Fruit fly (Drosophila melanogaster) whole organism, embryonic: ENCODE measurements around the gene Rpn1.

Experiments used
- Ada2b ChIP-seq: fragments of 200-800 bp; sonication (Bioruptor generic); IDR thresholded peaks from 2 replicates; pipeline ENCODE4 v1.3.6; 2022; ENCODE audit warnings: missing biosample characterization, missing genetic modification characterization
- BEAF-32 ChIP-seq: fragments of 200-800 bp; sonication (Bioruptor generic); optimal IDR thresholded peaks from 3 replicates; lab custom pipeline; 2017; ENCODE audit warnings: missing biosample characterization, missing genetic modification characterization, mild to moderate bottlenecking, moderate library complexity, missing genetic modification reagents
- CG10209 ChIP-seq: fragments of 200-800 bp; sonication (Bioruptor generic); optimal IDR thresholded peaks from 3 replicates; lab custom pipeline; 2017; ENCODE audit warnings: missing biosample characterization, mild to moderate bottlenecking, missing genetic modification characterization, missing genetic modification reagents
- CG10543 ChIP-seq: fragments of 200-800 bp; sonication (Bioruptor generic); optimal IDR thresholded peaks from 3 replicates; lab custom pipeline; 2017; ENCODE audit warnings: missing biosample characterization, mild to moderate bottlenecking, missing genetic modification characterization, moderate library complexity
- CG11398 ChIP-seq: fragments of 200-800 bp; sonication (Bioruptor generic); optimal IDR thresholded peaks from 2 replicates; lab custom pipeline; 2016; ENCODE audit warnings: missing biosample characterization, missing genetic modification characterization
- CG11723 ChIP-seq: fragments of 200-800 bp; sonication (Bioruptor generic); optimal IDR thresholded peaks from 2 replicates; lab custom pipeline; 2017; ENCODE audit warnings: missing biosample characterization, mild to moderate bottlenecking, missing genetic modification characterization
- CG12391 ChIP-seq: fragments of 200-800 bp; sonication (Bioruptor generic); optimal IDR thresholded peaks from 3 replicates; lab custom pipeline; 2018; ENCODE audit warnings: missing biosample characterization, mild to moderate bottlenecking, missing genetic modification characterization, moderate library complexity
- CG12659 ChIP-seq: fragments of 200-800 bp; sonication (Bioruptor generic); optimal IDR thresholded peaks from 3 replicates; lab custom pipeline; 2017; ENCODE audit warnings: mild to moderate bottlenecking, missing biosample characterization, missing genetic modification reagents, missing genetic modification characterization
- CG15011 ChIP-seq: fragments of 200-800 bp; sonication (Bioruptor generic); optimal IDR thresholded peaks from 3 replicates; lab custom pipeline; 2018; ENCODE audit warnings: missing biosample characterization, mild to moderate bottlenecking, missing genetic modification characterization
- CG16813 ChIP-seq: fragments of 200-800 bp; sonication (Bioruptor generic); IDR thresholded peaks from 3 replicates; pipeline ENCODE4 v1.3.6; 2022; ENCODE audit warnings: missing biosample characterization, missing genetic modification characterization; ENCODE audit not compliant: partially characterized antibody
- CG17359 ChIP-seq: fragments of 200-800 bp; sonication (Bioruptor generic); optimal IDR thresholded peaks from 3 replicates; lab custom pipeline; 2018; ENCODE audit warnings: missing biosample characterization, mild to moderate bottlenecking, missing genetic modification characterization, moderate library complexity
- CG17802 ChIP-seq: fragments of 200-800 bp; sonication (Bioruptor generic); optimal IDR thresholded peaks from 2 replicates; lab custom pipeline; 2018; ENCODE audit warnings: missing biosample characterization, mild to moderate bottlenecking, missing genetic modification characterization, moderate library complexity
- CG17912 ChIP-seq: fragments of 200-800 bp; sonication (Bioruptor generic); optimal IDR thresholded peaks from 2 replicates; lab custom pipeline; 2018; ENCODE audit warnings: missing biosample characterization, mild to moderate bottlenecking, missing genetic modification characterization
- CG18011 ChIP-seq: fragments of 200-800 bp; sonication (Bioruptor generic); optimal IDR thresholded peaks from 2 replicates; lab custom pipeline; 2017; ENCODE audit warnings: missing biosample characterization, missing genetic modification characterization, mild to moderate bottlenecking, moderate library complexity, missing genotype
- CG33557 ChIP-seq: fragments of 200-800 bp; sonication (Bioruptor generic); optimal IDR thresholded peaks from 2 replicates; lab custom pipeline; 2019; ENCODE audit warnings: missing biosample characterization, mild to moderate bottlenecking, missing genetic modification characterization, moderate library complexity
- CG6765 ChIP-seq: fragments of 200-800 bp; sonication (Bioruptor generic); optimal IDR thresholded peaks from 3 replicates; lab custom pipeline; 2017; ENCODE audit warnings: missing biosample characterization, mild to moderate bottlenecking, missing genetic modification characterization
- CG7963 ChIP-seq: fragments of 200-800 bp; sonication (Bioruptor generic); IDR thresholded peaks from 3 replicates; pipeline ENCODE4 v1.3.6; 2022; ENCODE audit warnings: missing biosample characterization, missing genetic modification characterization; ENCODE audit not compliant: partially characterized antibody
- CG9797 ChIP-seq: fragments of 200-800 bp; sonication (Bioruptor generic); optimal IDR thresholded peaks from 3 replicates; lab custom pipeline; 2018; ENCODE audit warnings: missing biosample characterization, mild to moderate bottlenecking, missing genetic modification characterization
- CG9932 ChIP-seq: fragments of 200-800 bp; sonication (Bioruptor generic); IDR thresholded peaks from 2 replicates; pipeline ENCODE4 v1.3.6; 2022; ENCODE audit warnings: missing biosample characterization, missing genetic modification characterization
- Camta ChIP-seq: fragments of 200-800 bp; sonication (Bioruptor generic); optimal IDR thresholded peaks from 2 replicates; lab custom pipeline; 2016; ENCODE audit warnings: missing biosample characterization, missing genetic modification characterization
- CrebB ChIP-seq: fragments of 200-800 bp; sonication (Bioruptor generic); optimal IDR thresholded peaks from 3 replicates; lab custom pipeline; 2018; ENCODE audit warnings: missing biosample characterization, mild to moderate bottlenecking, missing genetic modification characterization
- Dad ChIP-seq: fragments of 200-800 bp; sonication (Bioruptor generic); optimal IDR thresholded peaks from 3 replicates; lab custom pipeline; 2016; ENCODE audit warnings: missing biosample characterization, missing genetic modification characterization
- Dek ChIP-seq: fragments of 200-800 bp; sonication (Bioruptor generic); optimal IDR thresholded peaks from 3 replicates; lab custom pipeline; 2019; ENCODE audit warnings: missing biosample characterization, mild to moderate bottlenecking, missing genetic modification characterization, moderate library complexity
- ERR ChIP-seq: fragments of 200-800 bp; sonication (Bioruptor generic); optimal IDR thresholded peaks from 2 replicates; lab custom pipeline; 2016; ENCODE audit warnings: missing biosample characterization, missing genetic modification characterization
- Fer3 ChIP-seq: fragments of 200-800 bp; sonication (Bioruptor generic); optimal IDR thresholded peaks from 2 replicates; lab custom pipeline; 2018; ENCODE audit warnings: missing biosample characterization, mild to moderate bottlenecking, missing genetic modification characterization, moderate library complexity
- Hmx ChIP-seq: fragments of 200-800 bp; sonication (Bioruptor generic); optimal IDR thresholded peaks from 2 replicates; lab custom pipeline; 2016; ENCODE audit warnings: missing biosample characterization, missing genetic modification characterization
- Nf-YA ChIP-seq: fragments of 200-800 bp; sonication (Bioruptor generic); IDR thresholded peaks from 2 replicates; pipeline ENCODE4 v1.3.6; 2022; ENCODE audit warnings: missing biosample characterization, missing genetic modification characterization
- Oli ChIP-seq: fragments of 200-800 bp; sonication (Bioruptor generic); optimal IDR thresholded peaks from 2 replicates; lab custom pipeline; 2018; ENCODE audit warnings: missing biosample characterization, mild to moderate bottlenecking, missing genetic modification characterization, moderate library complexity
- Opbp ChIP-seq: fragments of 200-800 bp; sonication (Bioruptor generic); IDR thresholded peaks from 3 replicates; pipeline ENCODE4 v1.3.6; 2022; ENCODE audit warnings: missing biosample characterization, missing genetic modification characterization; ENCODE audit not compliant: partially characterized antibody
- Pdp1 ChIP-seq, 2 experiments: fragments of 200-800 bp; sonication (Bioruptor generic); optimal IDR thresholded peaks; 3 replicates each; lab custom pipeline; 2016; ENCODE audit warnings: missing biosample characterization in 2 of 2, missing genetic modification characterization in 2 of 2, mild to moderate bottlenecking in 1 of 2, moderate library complexity in 1 of 2
- Poxn ChIP-seq: fragments of 200-800 bp; sonication (Bioruptor generic); IDR thresholded peaks from 2 replicates; pipeline ENCODE4 v1.3.6; 2022; ENCODE audit warnings: missing biosample characterization, missing genetic modification characterization
- Ssrp ChIP-seq: fragments of 200-800 bp; sonication (Bioruptor generic); optimal IDR thresholded peaks from 2 replicates; lab custom pipeline; 2018; ENCODE audit warnings: missing biosample characterization, mild to moderate bottlenecking, missing genetic modification characterization, moderate library complexity
- Xrp1 ChIP-seq: fragments of 200-800 bp; sonication (Bioruptor generic); IDR thresholded peaks from 2 replicates; pipeline ENCODE4 v1.3.6; 2022; ENCODE audit warnings: missing biosample characterization, missing genetic modification characterization
- cad ChIP-seq: fragments of >200 bp; optimal IDR thresholded peaks from 2 replicates; lab custom pipeline; 2017; ENCODE audit warnings: missing biosample characterization, missing genetic modification characterization
- chinmo ChIP-seq: fragments of 200-800 bp; sonication (Bioruptor generic); IDR thresholded peaks from 4 replicates; pipeline ENCODE4 v1.3.6; 2022; ENCODE audit warnings: missing biosample characterization, missing genetic modification characterization; ENCODE audit not compliant: partially characterized antibody
- ci ChIP-seq: fragments of 200-800 bp; sonication (Bioruptor generic); IDR thresholded peaks from 3 replicates; pipeline ENCODE4 v1.3.6; 2022; ENCODE audit warnings: missing biosample characterization, missing genetic modification characterization
- da ChIP-seq: fragments of 200-800 bp; sonication (Bioruptor generic); optimal IDR thresholded peaks from 2 replicates; lab custom pipeline; 2016; ENCODE audit warnings: missing biosample characterization, missing genetic modification characterization
- dm ChIP-seq: fragments of 200-800 bp; sonication (Bioruptor generic); optimal IDR thresholded peaks from 3 replicates; lab custom pipeline; 2016; ENCODE audit warnings: missing biosample characterization, missing genetic modification characterization
- dmrt11E ChIP-seq: fragments of 200-800 bp; sonication (Bioruptor generic); optimal IDR thresholded peaks from 3 replicates; lab custom pipeline; 2018; ENCODE audit warnings: missing biosample characterization, mild to moderate bottlenecking, missing genetic modification characterization, moderate library complexity
- gro ChIP-seq: fragments of 200-800 bp; sonication (Bioruptor generic); optimal IDR thresholded peaks from 2 replicates; lab custom pipeline; 2016; ENCODE audit warnings: missing biosample characterization, missing genetic modification characterization
- hbn ChIP-seq: fragments of 200-800 bp; sonication (Bioruptor generic); IDR thresholded peaks from 2 replicates; pipeline ENCODE4 v1.3.6; 2022; ENCODE audit warnings: missing biosample characterization, missing genetic modification characterization; ENCODE audit not compliant: partially characterized antibody
- her ChIP-seq: fragments of 200-800 bp; sonication (Bioruptor generic); optimal IDR thresholded peaks from 2 replicates; lab custom pipeline; 2016; ENCODE audit warnings: missing biosample characterization, missing genetic modification characterization
- lbe ChIP-seq: fragments of 200-800 bp; sonication (Bioruptor generic); optimal IDR thresholded peaks from 2 replicates; lab custom pipeline; 2016; ENCODE audit warnings: missing biosample characterization, mild to moderate bottlenecking, missing genetic modification characterization
- nerfin-2 ChIP-seq: fragments of 200-800 bp; sonication (Bioruptor generic); IDR thresholded peaks from 2 replicates; pipeline ENCODE4 v1.3.6; 2022; ENCODE audit warnings: missing biosample characterization, missing genetic modification characterization; ENCODE audit not compliant: partially characterized antibody
- onecut ChIP-seq: fragments of 200-800 bp; sonication (Bioruptor generic); IDR thresholded peaks from 2 replicates; pipeline ENCODE4 v1.3.6; 2022; ENCODE audit warnings: missing biosample characterization, missing genetic modification characterization
- sd ChIP-seq: fragments of 200-800 bp; sonication (Bioruptor generic); optimal IDR thresholded peaks from 3 replicates; lab custom pipeline; 2018; ENCODE audit warnings: missing biosample characterization, mild to moderate bottlenecking, missing genetic modification characterization, moderate library complexity
- slbo ChIP-seq: fragments of 200-800 bp; sonication (Bioruptor generic); IDR thresholded peaks from 2 replicates; pipeline ENCODE4 v1.3.6; 2022; ENCODE audit warnings: missing biosample characterization, missing genetic modification characterization
- stc ChIP-seq: fragments of 200-800 bp; sonication (Bioruptor generic); IDR thresholded peaks from 2 replicates; pipeline ENCODE4 v1.3.6; 2022; ENCODE audit warnings: missing biosample characterization, missing genetic modification characterization
- sug ChIP-seq: fragments of 200-800 bp; optimal IDR thresholded peaks from 2 replicates; lab custom pipeline; 2019; ENCODE audit warnings: missing biosample characterization, mild to moderate bottlenecking, missing genetic modification characterization, moderate library complexity
- trem ChIP-seq: fragments of 200-800 bp; optimal IDR thresholded peaks from 3 replicates; lab custom pipeline; 2019; ENCODE audit warnings: missing biosample characterization, mild to moderate bottlenecking, missing genetic modification characterization, moderate library complexity

Gene Rpn1

dm6 chr3L:19872465-19872883, 42.4 kb upstream of the Rpn1 start (continued):
- TF ChIP-seq CG33557 (GFP tag; lab: Kevin White, UChicago) (no peak), CG11398 (GFP tag; lab: Kevin White, UChicago) (no peak), Oli (tag; lab: Kevin White, UChicago) (no peak), Ssrp (tag; lab: Kevin White, UChicago) (no peak), CG12659 (GFP tag; lab: Kevin White, UChicago) (peak; percentile 1), Dek (tag; lab: Kevin White, UChicago) (no peak), Pdp1 (GFP tag; optimal IDR thresholded peaks at IDR 0.05; lab: Kevin White, UChicago) (peak in 1 of 2 experiments; percentile 21), Camta (GFP tag; lab: Kevin White, UChicago) (no peak), sug (tag; lab: Kevin White, UChicago) (peak; percentile 88), CG10543 (GFP tag; lab: Kevin White, UChicago) (peak; percentile 71), stc (GFP tag; lab: Robert Waterston, UW) (no peak), dm (no peak), CG15011 (GFP tag; lab: Kevin White, UChicago) (no peak), CG7963 (GFP tag; lab: Robert Waterston, UW) (no peak), chinmo (no peak), nerfin-2 (no peak), BEAF-32 (GFP tag; lab: Kevin White, UChicago) (no peak), CG9797 (no peak), her (GFP tag; lab: Kevin White, UChicago) (no peak), CrebB (tag; lab: Kevin White, UChicago) (no peak), CG12391 (tag; lab: Kevin White, UChicago) (no peak), CG11723 (no peak), slbo (GFP tag; lab: Robert Waterston, UW) (no peak), CG18011 (GFP tag; lab: Kevin White, UChicago) (no peak), CG17802 (tag; lab: Kevin White, UChicago) (no peak), onecut (GFP tag; lab: Robert Waterston, UW) (no peak), sd (tag; lab: Kevin White, UChicago) (no peak), ERR (GFP tag; lab: Kevin White, UChicago) (no peak), CG9932 (GFP tag; lab: Robert Waterston, UW) (no peak), hbn (GFP tag; lab: Robert Waterston, UW) (no peak), Xrp1 (GFP tag; lab: Robert Waterston, UW) (no peak), CG17912 (no peak), lbe (GFP tag; lab: Kevin White, UChicago) (no peak), Poxn (GFP tag; lab: Robert Waterston, UW) (no peak), cad (GFP tag; lab: Kevin White, UChicago) (no peak), gro (no peak), Hmx (GFP tag; lab: Kevin White, UChicago) (no peak), Fer3 (tag; lab: Kevin White, UChicago) (no peak), CG10209 (GFP tag; lab: Kevin White, UChicago) (no peak), CG16813 (GFP tag; lab: Robert Waterston, UW) (no peak), trem (tag; lab: Kevin White, UChicago) (no peak), Nf-YA (GFP tag; lab: Robert Waterston, UW) (no peak), da (GFP tag; lab: Kevin White, UChicago) (no peak), Opbp (GFP tag; lab: Robert Waterston, UW) (0 out of 3 replicates have a peak, but pooled peaks have one; percentile 40), Ada2b (GFP tag; lab: Robert Waterston, UW) (no peak), CG17359 (tag; lab: Kevin White, UChicago) (no peak), dmrt11E (no peak), ci (GFP tag; lab: Robert Waterston, UW) (0 out of 3 replicates have a peak, but pooled peaks have one; percentile 35), CG6765 (GFP tag; lab: Kevin White, UChicago) (no peak), Dad (GFP tag; lab: Kevin White, UChicago) (no peak)
